Worm (Caenorhabditis elegans): ENCODE measurements around the gene C35B1.2.

- TF ChIP-seq W03F9.2 (tag; optimal IDR thresholded peaks at IDR 0.05) (no peak), him-1 (tag; optimal IDR thresholded peaks at IDR 0.05) (no peak)
Measured at ce11 chrIV:4137472-4137871, 51.5 kb downstream of the C35B1.2 start, which contains the start of gene F49F1.9.

Data from whole organism, L4/young adult.